Fruit fly (Drosophila melanogaster) whole organism, embryonic: Measurements from ENCODE around the gene CG15308.
A peak's percentile ranks its signal among the peaks of the same experiment; 100 is the strongest.

Experiments used
- Ada2b ChIP-seq: fragments of 200-800 bp; sonication (Bioruptor generic); IDR thresholded peaks from 2 replicates; pipeline ENCODE4 v1.3.6; 2022; ENCODE audit warnings: missing biosample characterization, missing genetic modification characterization
- Bdp1 ChIP-seq: fragments of 200-800 bp; sonication (Bioruptor generic); optimal IDR thresholded peaks from 3 replicates; lab custom pipeline; 2016; ENCODE audit warnings: missing biosample characterization, missing genetic modification characterization
- CG11560 ChIP-seq: fragments of 200-800 bp; sonication (Bioruptor generic); IDR thresholded peaks from 3 replicates; pipeline ENCODE4 v1.3.6; 2022; ENCODE audit warnings: missing biosample characterization, missing genetic modification characterization
- CG11696 ChIP-seq: fragments of 200-800 bp; sonication (Bioruptor generic); IDR thresholded peaks from 2 replicates; pipeline ENCODE4 v1.3.6; 2022; ENCODE audit warnings: missing biosample characterization, missing genetic modification characterization
- CG12236 ChIP-seq: fragments of 200-800 bp; sonication (Bioruptor generic); optimal IDR thresholded peaks from 2 replicates; lab custom pipeline; 2016; ENCODE audit warnings: missing biosample characterization, missing genetic modification characterization
- CG14014 ChIP-seq: fragments of 200-800 bp; sonication (Bioruptor generic); IDR thresholded peaks from 2 replicates; pipeline ENCODE4 v1.3.6; 2022; ENCODE audit warnings: missing biosample characterization, missing genetic modification characterization
- CG15269 ChIP-seq: fragments of 200-800 bp; sonication (Bioruptor generic); optimal IDR thresholded peaks from 2 replicates; lab custom pipeline; 2018; ENCODE audit warnings: missing biosample characterization, mild to moderate bottlenecking, missing genetic modification characterization, moderate library complexity
- CG1602 ChIP-seq: fragments of 200-800 bp; sonication (Bioruptor generic); optimal IDR thresholded peaks from 3 replicates; lab custom pipeline; 2016; ENCODE audit warnings: missing biosample characterization, missing genetic modification characterization
- CG16813 ChIP-seq: fragments of 200-800 bp; sonication (Bioruptor generic); IDR thresholded peaks from 3 replicates; pipeline ENCODE4 v1.3.6; 2022; ENCODE audit warnings: missing biosample characterization, missing genetic modification characterization; ENCODE audit not compliant: partially characterized antibody
- CG1832 ChIP-seq: fragments of 200-800 bp; sonication (Bioruptor generic); optimal IDR thresholded peaks from 2 replicates; lab custom pipeline; 2017; ENCODE audit warnings: missing biosample characterization, mild to moderate bottlenecking, missing genetic modification characterization, inconsistent platforms
- CG2875 ChIP-seq: fragments of 200-800 bp; sonication (Bioruptor generic); optimal IDR thresholded peaks from 2 replicates; lab custom pipeline; 2017; ENCODE audit warnings: missing biosample characterization, mild to moderate bottlenecking, missing genetic modification characterization, missing genetic modification reagents
- CG30403 ChIP-seq: fragments of 200-800 bp; sonication (Bioruptor generic); optimal IDR thresholded peaks from 3 replicates; lab custom pipeline; 2016; ENCODE audit warnings: missing biosample characterization, missing genetic modification characterization
- CG4617 ChIP-seq: fragments of 200-800 bp; sonication (Bioruptor generic); optimal IDR thresholded peaks from 3 replicates; lab custom pipeline; 2016; ENCODE audit warnings: missing biosample characterization, missing genetic modification characterization, borderline replicate concordance
- CG4730 ChIP-seq: fragments of 200-800 bp; sonication (Bioruptor generic); IDR thresholded peaks from 2 replicates; pipeline ENCODE4 v1.3.6; 2022; ENCODE audit warnings: missing biosample characterization, missing genetic modification characterization
- CG4854 ChIP-seq: fragments of 200-800 bp; sonication (Bioruptor generic); optimal IDR thresholded peaks from 2 replicates; lab custom pipeline; 2016; ENCODE audit warnings: missing biosample characterization, missing genetic modification characterization, inconsistent platforms
- CG6683 ChIP-seq: fragments of 200-800 bp; sonication (Bioruptor generic); optimal IDR thresholded peaks from 2 replicates; lab custom pipeline; 2017; ENCODE audit warnings: missing biosample characterization, mild to moderate bottlenecking, missing genetic modification characterization, missing genetic modification reagents
- CG7928 ChIP-seq: fragments of 200-800 bp; sonication (Bioruptor generic); optimal IDR thresholded peaks from 2 replicates; lab custom pipeline; 2017; ENCODE audit warnings: missing biosample characterization, mild to moderate bottlenecking, missing genetic modification characterization
- CG8388 ChIP-seq: fragments of 200-800 bp; sonication (Bioruptor generic); optimal IDR thresholded peaks from 2 replicates; lab custom pipeline; 2019; ENCODE audit warnings: missing biosample characterization, mild to moderate bottlenecking, missing genetic modification characterization, moderate library complexity
- CG8924 ChIP-seq: fragments of 200-800 bp; optimal IDR thresholded peaks from 3 replicates; lab custom pipeline; 2019; ENCODE audit warnings: missing biosample characterization, mild to moderate bottlenecking, missing genetic modification characterization, moderate library complexity
- CkIIα-i1 ChIP-seq: fragments of 200-800 bp; sonication (Bioruptor generic); IDR thresholded peaks from 2 replicates; pipeline ENCODE4 v1.3.6; 2022; ENCODE audit warnings: missing biosample characterization, missing genetic modification characterization
- Drgx ChIP-seq: fragments of 200-800 bp; sonication (Bioruptor generic); IDR thresholded peaks from 2 replicates; pipeline ENCODE4 v1.3.6; 2022; ENCODE audit warnings: missing biosample characterization, missing genetic modification characterization
- HLHmδ ChIP-seq: fragments of 200-800 bp; sonication (Bioruptor generic); optimal IDR thresholded peaks from 2 replicates; lab custom pipeline; 2018; ENCODE audit warnings: missing biosample characterization, mild to moderate bottlenecking, missing genetic modification characterization, moderate library complexity
- Hey ChIP-seq: fragments of 200-800 bp; sonication (Bioruptor generic); optimal IDR thresholded peaks from 3 replicates; lab custom pipeline; 2018; ENCODE audit warnings: missing biosample characterization, mild to moderate bottlenecking, missing genetic modification characterization
- Hr51 ChIP-seq, 2 experiments: fragments of 200-800 bp; sonication (Bioruptor generic); optimal IDR thresholded peaks; 2 replicates in 1 of 2; 3 replicates in 1 of 2; lab custom pipeline; 2016 to 2018; ENCODE audit warnings: missing biosample characterization in 2 of 2, missing genetic modification characterization in 2 of 2, mild to moderate bottlenecking in 1 of 2, moderate library complexity in 1 of 2
- Med ChIP-seq: fragments of 200-800 bp; sonication (Bioruptor generic); peaks from one replicate; lab custom pipeline; 2016; ENCODE audit warnings: missing biosample characterization, missing genetic modification characterization, mild to moderate bottlenecking, inconsistent platforms, moderate library complexity
- Mes4 ChIP-seq: fragments of 200-800 bp; sonication (Bioruptor generic); optimal IDR thresholded peaks from 2 replicates; lab custom pipeline; 2016; ENCODE audit warnings: missing biosample characterization, missing genetic modification characterization
- PHDP ChIP-seq: fragments of 200-800 bp; sonication (Bioruptor generic); optimal IDR thresholded peaks from 3 replicates; lab custom pipeline; 2018; ENCODE audit warnings: missing biosample characterization, mild to moderate bottlenecking, missing genetic modification characterization, moderate library complexity
- Poxn ChIP-seq: fragments of 200-800 bp; sonication (Bioruptor generic); IDR thresholded peaks from 2 replicates; pipeline ENCODE4 v1.3.6; 2022; ENCODE audit warnings: missing biosample characterization, missing genetic modification characterization
- Six4 ChIP-seq: fragments of 200-800 bp; sonication (Bioruptor generic); optimal IDR thresholded peaks from 2 replicates; lab custom pipeline; 2016; ENCODE audit warnings: missing biosample characterization, missing genetic modification characterization
- Sox100B ChIP-seq: fragments of 200-800 bp; sonication (Bioruptor generic); optimal IDR thresholded peaks from 3 replicates; lab custom pipeline; 2018; ENCODE audit warnings: missing biosample characterization, mild to moderate bottlenecking, missing genetic modification characterization
- Sry-β ChIP-seq: fragments of 200-800 bp; sonication (Bioruptor generic); optimal IDR thresholded peaks from 2 replicates; lab custom pipeline; 2018; ENCODE audit warnings: missing biosample characterization, mild to moderate bottlenecking, missing genetic modification characterization, moderate library complexity
- Taf1 ChIP-seq: fragments of 200-800 bp; sonication (Bioruptor generic); IDR thresholded peaks from 2 replicates; pipeline ENCODE4 v1.3.6; 2022; ENCODE audit warnings: missing biosample characterization, missing genetic modification characterization
- Trl ChIP-seq, 3 experiments: fragments of >200 bp in 2 of 3; fragments of 200-800 bp in 1 of 3; sonication (Bioruptor generic) in 1 of 3; optimal IDR thresholded peaks; 2 replicates in 1 of 3; 3 replicates in 2 of 3; lab custom pipeline; 2016 to 2017; ENCODE audit warnings: missing biosample characterization in 1 of 3, missing genetic modification characterization in 1 of 3
- caup ChIP-seq: fragments of 200-800 bp; sonication (Bioruptor generic); optimal IDR thresholded peaks from 3 replicates; lab custom pipeline; 2017; ENCODE audit warnings: missing biosample characterization, mild to moderate bottlenecking, missing genetic modification characterization, moderate library complexity; ENCODE audit not compliant: severe bottlenecking
- crol ChIP-seq: fragments of 200-800 bp; sonication (Bioruptor generic); IDR thresholded peaks from 2 replicates; pipeline ENCODE4 v1.3.6; 2022; ENCODE audit warnings: missing biosample characterization, missing genetic modification characterization
- danr ChIP-seq: fragments of 200-800 bp; sonication (Bioruptor generic); IDR thresholded peaks from 2 replicates; pipeline ENCODE4 v1.3.6; 2022; ENCODE audit warnings: missing biosample characterization, missing genetic modification characterization
- ewg ChIP-seq: fragments of 200-800 bp; sonication (Bioruptor generic); optimal IDR thresholded peaks from 3 replicates; lab custom pipeline; 2017; ENCODE audit warnings: mild to moderate bottlenecking, missing biosample characterization, missing genetic modification reagents, missing genetic modification characterization
- eyg ChIP-seq: fragments of 200-800 bp; sonication (Bioruptor generic); optimal IDR thresholded peaks from 3 replicates; lab custom pipeline; 2016; ENCODE audit warnings: missing biosample characterization, missing genetic modification characterization
- fd64A ChIP-seq: fragments of 200-800 bp; sonication (Bioruptor generic); optimal IDR thresholded peaks from 3 replicates; lab custom pipeline; 2018; ENCODE audit warnings: missing biosample characterization, mild to moderate bottlenecking, missing genetic modification characterization
- grn ChIP-seq: fragments of 200-800 bp; sonication (Bioruptor generic); optimal IDR thresholded peaks from 3 replicates; lab custom pipeline; 2017; ENCODE audit warnings: missing biosample characterization, missing genetic modification characterization
- pum ChIP-seq: fragments of 200-800 bp; sonication (Bioruptor generic); optimal IDR thresholded peaks from 2 replicates; lab custom pipeline; 2016; ENCODE audit warnings: missing biosample characterization, missing genetic modification characterization
- row ChIP-seq: fragments of 200-800 bp; sonication (Bioruptor generic); IDR thresholded peaks from 3 replicates; pipeline ENCODE4 v1.3.6; 2022; ENCODE audit warnings: missing biosample characterization, missing genetic modification characterization
- sens ChIP-seq: fragments of 200-800 bp; sonication (Bioruptor generic); peaks from one replicate; lab custom pipeline; 2016; ENCODE audit warnings: missing biosample characterization, missing genetic modification characterization
- tup ChIP-seq: fragments of 200-800 bp; sonication (Bioruptor generic); optimal IDR thresholded peaks from 2 replicates; lab custom pipeline; 2016; ENCODE audit warnings: missing biosample characterization, mild to moderate bottlenecking, missing genetic modification characterization, moderate library complexity
- yki ChIP-seq: fragments of >200 bp; optimal IDR thresholded peaks from 3 replicates; lab custom pipeline; 2018

The CG15308 gene

DNA sequence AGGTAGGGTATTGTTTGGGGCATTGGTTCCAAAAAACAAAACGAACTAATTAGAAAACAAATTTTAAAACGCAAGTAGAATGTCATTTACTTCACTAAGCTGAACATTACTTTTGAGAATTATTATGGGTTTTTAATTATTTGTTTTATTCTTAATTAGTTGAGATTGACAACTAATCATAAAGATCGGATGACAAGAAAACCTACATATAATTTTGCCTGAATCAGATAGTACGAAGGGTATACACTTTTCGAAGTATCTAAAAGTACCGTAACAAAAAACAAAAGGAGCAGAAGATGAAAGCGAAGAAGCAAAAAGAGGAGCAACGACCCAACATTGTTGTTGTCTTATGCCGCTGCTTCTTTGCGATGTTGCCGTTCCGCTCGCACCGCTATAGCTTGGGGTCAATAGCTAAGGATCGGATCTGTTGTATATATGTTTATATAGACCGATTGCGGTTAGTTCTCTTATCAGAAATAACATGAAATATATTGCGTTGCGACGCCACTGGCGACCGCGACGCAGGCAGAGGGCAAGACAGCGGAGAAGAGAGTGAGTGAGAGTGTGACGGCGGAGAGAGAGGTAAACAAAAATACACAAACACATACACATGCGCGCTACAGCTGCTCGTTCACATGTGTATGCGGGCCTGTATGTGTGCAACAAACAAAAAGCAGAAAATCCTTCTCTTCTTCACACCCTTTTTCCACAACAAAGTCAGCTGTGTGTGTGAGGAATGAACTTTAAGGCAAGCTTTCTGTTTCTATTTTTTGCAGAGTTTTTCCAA is 7.6 kb downstream of the CG15308 start (continued):
- 0 out of 2 replicates have a peak, but pooled peaks have one; percentile 7 for TF ChIP-seq Ada2b
- TF ChIP-seq fd64A (GFP tag; lab: Kevin White, UChicago), result no peak
- peak; percentile 69 for TF ChIP-seq row

- peak; percentile 42 for TF ChIP-seq Sry-β (GFP tag; lab: Kevin White, UChicago)
- TF ChIP-seq Poxn (GFP tag; lab: Robert Waterston, UW), result no peak
- no peak for TF ChIP-seq CkIIα-i1 (GFP tag; lab: Robert Waterston, UW)
- no peak for TF ChIP-seq CG4730 (GFP tag; lab: Robert Waterston, UW)
- peak; percentile 65 for TF ChIP-seq CG8388 (GFP tag; lab: Kevin White, UChicago)
- 0 out of 2 replicates have a peak, but pooled peaks have one; percentile 41 for TF ChIP-seq CG11696
- 0 out of 2 replicates have a peak, but pooled peaks have one; percentile 22 for TF ChIP-seq CG14014 (GFP tag; lab: Robert Waterston, UW)
- peak; percentile 42 for TF ChIP-seq Drgx (GFP tag; lab: Robert Waterston, UW)
- peak; percentile 20 for TF ChIP-seq sens (GFP tag; lab: Kevin White, UChicago)
- TF ChIP-seq CG6683, result no peak
- no peak for TF ChIP-seq Six4 (GFP tag; lab: Kevin White, UChicago)
Measured at dm6 chrX:10210317-10210873, 8.5 kb downstream of the CG15308 start.

DNA sequence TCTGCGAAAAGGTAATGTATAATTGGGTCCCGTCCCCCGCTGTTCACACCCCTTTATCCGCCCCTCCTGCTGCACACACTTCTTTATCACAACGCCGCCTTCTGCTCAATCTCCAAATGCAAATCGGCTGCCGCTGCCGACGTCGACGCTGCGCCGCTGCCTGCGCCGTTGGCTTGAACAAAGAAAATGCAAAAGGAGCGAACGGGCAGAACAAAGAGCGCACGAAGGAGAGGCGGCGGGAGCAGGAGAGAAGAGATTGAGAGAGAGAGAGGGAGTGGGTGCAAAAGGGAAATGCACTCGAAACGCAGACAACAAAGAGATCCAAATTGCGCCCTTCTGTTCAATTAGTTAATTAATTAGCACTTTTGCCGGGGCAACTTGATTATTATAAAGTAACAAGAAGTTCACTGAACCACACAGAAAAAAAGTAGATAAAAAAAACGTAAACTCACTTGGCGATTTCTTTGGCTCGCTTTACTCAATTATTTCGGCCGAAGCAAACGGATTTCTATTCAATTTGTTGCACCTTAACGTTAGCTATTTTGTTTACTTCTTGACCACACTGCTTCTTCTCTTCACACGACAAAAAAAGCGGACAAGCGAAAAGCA is 9.3 kb downstream of the CG15308 start:
- TF ChIP-seq CG11560 (tag; lab: Robert Waterston, UW), result no peak
- no peak for TF ChIP-seq CG7928 (GFP tag; lab: Kevin White, UChicago)
- TF ChIP-seq PHDP (tag; lab: Kevin White, UChicago), result no peak
- TF ChIP-seq HLHmδ (GFP tag; lab: Kevin White, UChicago), result no peak
- TF ChIP-seq CG15269, result no peak
- no peak for TF ChIP-seq Hey (tag; lab: Kevin White, UChicago)
- TF ChIP-seq Bdp1, result no peak
- no peak for TF ChIP-seq caup (GFP tag; lab: Kevin White, UChicago)
- no peak for TF ChIP-seq CG30403 (GFP tag; lab: Kevin White, UChicago)
- TF ChIP-seq tup, result no peak
- no peak for TF ChIP-seq Taf1 (GFP tag; lab: Robert Waterston, UW)
- no peak for TF ChIP-seq eyg (GFP tag; lab: Kevin White, UChicago)
- peak; percentile 6 to 69 for TF ChIP-seq Trl (optimal IDR thresholded peaks at IDR 0.05; lab: Kevin White, UChicago)
- no peak for TF ChIP-seq Trl (GFP tag; optimal IDR thresholded peaks at IDR 0.05; lab: Kevin White, UChicago)
- no peak for TF ChIP-seq danr (GFP tag; lab: Robert Waterston, UW)
- peak; percentile 39 for TF ChIP-seq yki (lab: Kevin White, UChicago)
- TF ChIP-seq grn, result no peak
- peak; percentile 54 for TF ChIP-seq crol (GFP tag; lab: Robert Waterston, UW)
- TF ChIP-seq Med, result peak; percentile 18
- TF ChIP-seq CG12236, result no peak
- TF ChIP-seq Mes4 (GFP tag; lab: Kevin White, UChicago), result no peak
- no peak for TF ChIP-seq CG4854 (GFP tag; lab: Kevin White, UChicago)
- TF ChIP-seq CG1602 (GFP tag; lab: Kevin White, UChicago), result no peak
- no peak for TF ChIP-seq pum
- no peak for TF ChIP-seq CG4617 (GFP tag; lab: Kevin White, UChicago)
- TF ChIP-seq CG2875 (GFP tag; lab: Kevin White, UChicago), result no peak
- peak; percentile 26 for TF ChIP-seq CG1832 (GFP tag; lab: Kevin White, UChicago)
- TF ChIP-seq Hr51 (GFP tag; optimal IDR thresholded peaks at IDR 0.05; lab: Kevin White, UChicago), result no peak
- no peak for TF ChIP-seq CG8924 (tag; lab: Kevin White, UChicago)
- TF ChIP-seq ewg, result no peak
- no peak for TF ChIP-seq CG16813 (GFP tag; lab: Robert Waterston, UW)
- TF ChIP-seq Sox100B, result no peak
